Comparison of ENCODE assay signal across 5 worm cellular contexts in the genomic region with DNA sequence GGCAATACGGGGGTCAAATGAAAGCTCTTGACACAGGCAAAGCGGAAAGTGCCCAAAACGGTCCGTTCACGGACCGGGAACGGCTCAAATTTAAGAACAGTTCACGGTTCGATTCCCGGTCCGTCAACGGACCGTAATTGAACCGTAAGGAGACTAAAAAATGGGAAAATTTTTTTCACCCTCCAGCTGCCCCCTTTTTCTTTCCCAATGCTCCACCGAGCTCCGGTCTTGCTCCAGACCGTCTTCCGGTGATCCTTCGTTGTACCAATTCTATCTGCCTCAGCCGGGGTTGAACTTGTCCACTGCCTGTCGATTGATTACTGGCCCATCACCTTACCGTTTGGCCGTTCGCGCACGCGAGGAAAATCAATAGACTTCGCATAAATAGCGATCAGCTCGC.
TF ChIP-seq lines count a peak whose summit lies in the region.
"Not testable (repeated sequence)": the region's sequence is repeated elsewhere in the genome, so short reads cannot be mapped to it uniquely, and the experiment has no call there.

No protein-coding gene starts in this region.

TF ChIP-seq in whole organism, L1 larva, 84 proteins besides CTCF, POLR2A, EP300 and RAD21:
- 0 out of 2 replicates have a peak, but pooled peaks have one; percentile 16 for TF ChIP-seq grh-1 (GFP tag; IDR thresholded peaks at IDR 0.05; lab: Robert Waterston, UW)

TF ChIP-seq in whole organism, L4 larva, 104 proteins besides CTCF, POLR2A, EP300 and RAD21:
- TF ChIP-seq lin-38 (GFP tag; IDR thresholded peaks at IDR 0.05; lab: Robert Waterston, UW) (peak; percentile 71), tra-1 (GFP tag; IDR thresholded peaks at IDR 0.05; lab: Robert Waterston, UW) (0 out of 2 replicates have a peak, but pooled peaks have one; percentile 18), mxl-2 (GFP tag; conservative IDR thresholded peaks at IDR 0.05; lab: Robert Waterston, UW) (0 out of 2 replicates have a peak, but pooled peaks have one; percentile 34), dmd-8 (GFP tag; IDR thresholded peaks at IDR 0.05; lab: Robert Waterston, UW) (peak; percentile 84), Y48G9A.11 (GFP tag; IDR thresholded peaks at IDR 0.05; lab: Robert Waterston, UW) (peak; percentile 72), set-16 (GFP tag; IDR thresholded peaks at IDR 0.05; lab: Robert Waterston, UW) (peak; percentile 39), F26F4.8 (GFP tag; conservative IDR thresholded peaks at IDR 0.05; lab: Robert Waterston, UW) (0 out of 2 replicates have a peak, but pooled peaks have one; percentile 49), egl-43 (GFP tag; IDR thresholded peaks at IDR 0.05; lab: Robert Waterston, UW) (peak; percentile 81), mdt-29 (GFP tag; IDR thresholded peaks at IDR 0.05; lab: Robert Waterston, UW) (0 out of 2 replicates have a peak, but pooled peaks have one; percentile 46), php-3 (GFP tag; IDR thresholded peaks at IDR 0.05; lab: Robert Waterston, UW) (peak; percentile 63; the same call in 1 of the 2 replicates), Y105C5A.15 (GFP tag; IDR thresholded peaks at IDR 0.05; lab: Robert Waterston, UW) (peak; percentile 58; the same call in 1 of the 2 replicates), lim-7 (GFP tag; IDR thresholded peaks at IDR 0.05; lab: Robert Waterston, UW) (0 out of 2 replicates have a peak, but pooled peaks have one; percentile 48), arid-1 (GFP tag; conservative IDR thresholded peaks at IDR 0.05; lab: Robert Waterston, UW) (0 out of 2 replicates have a peak, but pooled peaks have one; percentile 17), ctbp-1 (GFP tag; IDR thresholded peaks at IDR 0.05; lab: Robert Waterston, UW) (0 out of 2 replicates have a peak, but pooled peaks have one; percentile 45), pha-4 (GFP tag; IDR thresholded peaks at IDR 0.05; lab: Robert Waterston, UW) (peak; percentile 76; the same call in 1 of the 2 replicates)
- TF ChIP-seq pha-4 (tag; optimal IDR thresholded peaks at IDR 0.05; lab: Kevin White, UChicago), result not testable (repeated sequence)

TF ChIP-seq in whole organism, early embryonic, 17 proteins besides CTCF, POLR2A, EP300 and RAD21:
- TF ChIP-seq pes-1 (GFP tag; IDR thresholded peaks at IDR 0.05; lab: Robert Waterston, UW) (0 out of 2 replicates have a peak, but pooled peaks have one; percentile 23), scrt-1 (GFP tag; IDR thresholded peaks at IDR 0.05; lab: Robert Waterston, UW) (peak; percentile 21; the same call in 1 of the 2 replicates)

TF ChIP-seq in whole organism, midembryonic, 9 proteins besides CTCF, POLR2A, EP300 and RAD21:
- TF ChIP-seq tab-1 (GFP tag; IDR thresholded peaks at IDR 0.05; lab: Robert Waterston, UW), result 0 out of 2 replicates have a peak, but pooled peaks have one; percentile 15
- peak; percentile 27; the same call in 1 of the 2 replicates for TF ChIP-seq flt-1 (GFP tag; IDR thresholded peaks at IDR 0.05; lab: Robert Waterston, UW)

TF ChIP-seq in whole organism, young adult, 124 proteins besides CTCF, POLR2A, EP300 and RAD21:
- TF ChIP-seq ceh-58 (GFP tag; IDR thresholded peaks at IDR 0.05; lab: Robert Waterston, UW), result 0 out of 2 replicates have a peak, but pooled peaks have one; percentile 51
- peak; percentile 34 for TF ChIP-seq tbp1 (GFP tag; optimal IDR thresholded peaks at IDR 0.05; lab: Kevin White, UChicago)
- TF ChIP-seq mcd-1 (GFP tag; IDR thresholded peaks at IDR 0.05; lab: Robert Waterston, UW), result 0 out of 2 replicates have a peak, but pooled peaks have one; percentile 20
- TF ChIP-seq D2030.7 (GFP tag; IDR thresholded peaks at IDR 0.05; lab: Robert Waterston, UW), result peak; percentile 86
- 0 out of 2 replicates have a peak, but pooled peaks have one; percentile 36 for TF ChIP-seq Y53G8AR.9 (GFP tag; conservative IDR thresholded peaks at IDR 0.05; lab: Robert Waterston, UW)
- peak; percentile 84 for TF ChIP-seq egl-44 (GFP tag; IDR thresholded peaks at IDR 0.05; lab: Robert Waterston, UW)
- 0 out of 2 replicates have a peak, but pooled peaks have one; percentile 14 for TF ChIP-seq F33H1.4 (GFP tag; IDR thresholded peaks at IDR 0.05; lab: Robert Waterston, UW)
- TF ChIP-seq rpc-1 (optimal IDR thresholded peaks at IDR 0.05; lab: Kevin White, UChicago), result not testable (repeated sequence)
- TF ChIP-seq rpc-1 (tag; optimal IDR thresholded peaks at IDR 0.05; lab: Kevin White, UChicago), result peak; percentile 46
- TF ChIP-seq F37B4.10 (GFP tag; IDR thresholded peaks at IDR 0.05; lab: Robert Waterston, UW), result peak; percentile 70; the same call in 1 of the 2 replicates
- peak; percentile 58 for TF ChIP-seq dox-1 (GFP tag; IDR thresholded peaks at IDR 0.05; lab: Robert Waterston, UW)
- peak; percentile 47; the same call in 1 of the 2 replicates for TF ChIP-seq hsf-1 (GFP tag; IDR thresholded peaks at IDR 0.05; lab: Robert Waterston, UW)
- peak; percentile 32 for TF ChIP-seq B0261.1 (tag; optimal IDR thresholded peaks at IDR 0.05; lab: Kevin White, UChicago)
- TF ChIP-seq madf-6 (GFP tag; IDR thresholded peaks at IDR 0.05; lab: Robert Waterston, UW), result peak; percentile 66
- peak; percentile 48; the same call in 1 of the 2 replicates for TF ChIP-seq rcor-1 (GFP tag; IDR thresholded peaks at IDR 0.05; lab: Robert Waterston, UW)
- 0 out of 2 replicates have a peak, but pooled peaks have one; percentile 82 for TF ChIP-seq bed-1 (GFP tag; IDR thresholded peaks at IDR 0.05; lab: Robert Waterston, UW)
- peak; percentile 94 for TF ChIP-seq lin-26 (GFP tag; IDR thresholded peaks at IDR 0.05; lab: Robert Waterston, UW)
- TF ChIP-seq hmg-1.2 (GFP tag; IDR thresholded peaks at IDR 0.05; lab: Robert Waterston, UW), result peak; percentile 38; the same call in 1 of the 2 replicates
